Worm (Caenorhabditis elegans): ENCODE measurements around the gene try-13.

DNA sequence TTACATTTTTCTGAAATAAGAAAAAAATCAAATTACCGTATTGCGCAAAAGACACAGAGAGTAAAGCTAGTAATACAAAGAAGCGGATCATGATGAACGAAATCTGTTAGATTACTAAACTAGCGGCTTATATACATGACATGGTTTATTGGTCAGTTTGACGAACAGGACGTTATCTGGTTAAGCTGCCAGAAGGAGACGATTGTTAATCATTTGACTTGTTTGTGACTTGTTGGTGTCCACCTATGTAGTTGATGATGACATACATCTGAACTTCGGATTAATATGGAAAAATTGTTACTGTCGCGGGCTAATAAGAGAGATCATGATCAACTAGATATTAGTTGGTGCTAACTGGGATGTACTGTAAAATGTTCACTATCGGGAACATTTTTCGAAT is 39.8 kb upstream of the try-13 start, which contains the start of gene cnc-9:
- TF ChIP-seq dmd-4 (tag; optimal IDR thresholded peaks at IDR 0.05; ENCODE audit: borderline replicate concordance) = no peak
- no peak for TF ChIP-seq che-1 (tag; optimal IDR thresholded peaks at IDR 0.05)
- TF ChIP-seq hlh-30 (tag; optimal IDR thresholded peaks at IDR 0.05; ENCODE audit: insufficient read depth) = no peak
- TF ChIP-seq rnt-1 (tag; optimal IDR thresholded peaks at IDR 0.05) = no peak
- no peak for TF ChIP-seq unc-55 (GFP tag; optimal IDR thresholded peaks at IDR 0.05)
- TF ChIP-seq unc-42 (tag; optimal IDR thresholded peaks at IDR 0.05) = no peak
- no peak for TF ChIP-seq nhr-11 (tag; optimal IDR thresholded peaks at IDR 0.05)
- TF ChIP-seq mec-3 (tag; optimal IDR thresholded peaks at IDR 0.05; ENCODE audit: borderline replicate concordance) = no peak
- TF ChIP-seq lin-11 (tag; optimal IDR thresholded peaks at IDR 0.05) = no peak
